Worm (Caenorhabditis elegans) whole organism, L4 larva: Measurements from ENCODE around the gene K10D6.4.

Experiments
- F26F4.8 ChIP-seq: fragments of 200-800 bp; sonication (Bioruptor generic); conservative IDR thresholded peaks from 2 replicates; pipeline ENCODE4 v1.3.6; 2022; ENCODE audit warnings: missing genetic modification characterization, missing compliant biosample characterization
- F37D6.2 ChIP-seq: sonication (generic microtip); optimal IDR thresholded peaks from 2 replicates; lab custom pipeline; 2016; ENCODE audit warnings: mild to moderate bottlenecking, missing genetic modification characterization, missing compliant biosample characterization
- F44E2.7 ChIP-seq: fragments of 200-800 bp; sonication (Bioruptor generic); IDR thresholded peaks from 2 replicates; pipeline ENCODE4 v2.1.2; 2022; ENCODE audit warnings: missing genetic modification characterization, missing compliant biosample characterization
- T26A8.4 ChIP-seq: fragments of 200-800 bp; sonication (Bioruptor generic); IDR thresholded peaks from 2 replicates; pipeline ENCODE4 v1.3.6; 2022; ENCODE audit warnings: missing genetic modification characterization, missing compliant biosample characterization
- Y105C5A.15 ChIP-seq: fragments of 200-800 bp; sonication (Bioruptor generic); IDR thresholded peaks from 2 replicates; pipeline ENCODE4 v1.3.6; 2022; ENCODE audit warnings: missing genetic modification characterization, missing compliant biosample characterization
- Y48G9A.11 ChIP-seq: fragments of 200-800 bp; sonication (Bioruptor generic); IDR thresholded peaks from 2 replicates; pipeline ENCODE4 v1.3.6; 2022; ENCODE audit warnings: missing genetic modification reagents, missing genetic modification characterization, missing compliant biosample characterization
- ZK337.2 ChIP-seq: fragments of 200-800 bp; sonication (Bioruptor generic); IDR thresholded peaks from 2 replicates; pipeline ENCODE4 v1.3.6; 2022; ENCODE audit warnings: missing genetic modification reagents, missing genetic modification characterization, missing compliant biosample characterization
- ZK546.5 ChIP-seq, 2 experiments: sonication (generic microtip); optimal IDR thresholded peaks; 2 replicates each; lab custom pipeline; 2017; ENCODE audit warnings: missing biosample characterization in 2 of 2, missing genetic modification characterization in 2 of 2
- aly-2 ChIP-seq: sonication (generic microtip); optimal IDR thresholded peaks from 2 replicates; lab custom pipeline; 2018; ENCODE audit warnings: missing biosample characterization, missing genetic modification characterization
- ama-1 ChIP-seq: fragments of 150-350 bp; optimal IDR thresholded peaks from 2 replicates; lab custom pipeline; 2014; ENCODE audit warnings: inconsistent platforms, mixed read lengths
- attf-4 ChIP-seq: sonication (generic microtip); optimal IDR thresholded peaks from 3 replicates; lab custom pipeline; 2017; ENCODE audit warnings: missing biosample characterization, missing genetic modification characterization
- ceh-28 ChIP-seq: fragments of 150-350 bp; optimal IDR thresholded peaks from 2 replicates; lab custom pipeline; 2014; ENCODE audit warnings: missing biosample characterization, missing genetic modification reagents, missing genetic modification characterization
- ceh-32 ChIP-seq: sonication (generic microtip); optimal IDR thresholded peaks from 2 replicates; lab custom pipeline; 2016; ENCODE audit warnings: mild to moderate bottlenecking, missing genetic modification characterization, missing compliant biosample characterization; ENCODE audit not compliant: poor library complexity
- ceh-44 ChIP-seq: fragments of 200-800 bp; sonication (Bioruptor generic); IDR thresholded peaks from 2 replicates; pipeline ENCODE4 v1.3.6; 2022; ENCODE audit warnings: missing genetic modification reagents, missing genetic modification characterization, missing compliant biosample characterization
- ceh-62 ChIP-seq: sonication (generic microtip); optimal IDR thresholded peaks from 2 replicates; lab custom pipeline; 2017; ENCODE audit warnings: missing biosample characterization, missing genetic modification characterization
- ceh-82 ChIP-seq: sonication (generic microtip); optimal IDR thresholded peaks from 2 replicates; lab custom pipeline; 2017; ENCODE audit warnings: missing biosample characterization, missing genetic modification characterization
- cey-2 ChIP-seq: sonication (generic microtip); optimal IDR thresholded peaks from 3 replicates; lab custom pipeline; 2017; ENCODE audit warnings: missing genetic modification characterization, mild to moderate bottlenecking, missing compliant biosample characterization, antibody characterized with exemption, borderline replicate concordance; ENCODE audit not compliant: insufficient read depth
- dmd-6 ChIP-seq: fragments of 200-800 bp; sonication (Bioruptor generic); IDR thresholded peaks from 2 replicates; pipeline ENCODE4 v1.3.6; 2022; ENCODE audit warnings: missing genetic modification reagents, missing genetic modification characterization, missing compliant biosample characterization
- dmd-9 ChIP-seq: fragments of 200-800 bp; sonication (Bioruptor generic); IDR thresholded peaks from 2 replicates; pipeline ENCODE4 v1.3.6; 2022; ENCODE audit warnings: missing genetic modification reagents, missing genetic modification characterization, missing compliant biosample characterization
- egl-27 ChIP-seq: sonication (generic microtip); optimal IDR thresholded peaks from 3 replicates; lab custom pipeline; 2017; ENCODE audit warnings: missing biosample characterization, missing genetic modification reagents, missing genetic modification characterization
- fos-1 ChIP-seq: fragments of 150-350 bp; optimal IDR thresholded peaks from 2 replicates; lab custom pipeline; 2014; ENCODE audit warnings: missing biosample characterization, missing genetic modification characterization
- hif-1 ChIP-seq, 2 experiments: sonication (generic microtip); optimal IDR thresholded peaks; 2 replicates each; lab custom pipeline; 2016 to 2017; ENCODE audit warnings: missing compliant biosample characterization in 2 of 2, missing genetic modification characterization in 2 of 2, missing genetic modification reagents in 2 of 2, missing genotype in 2 of 2, mild to moderate bottlenecking in 1 of 2
- hlh-30 ChIP-seq: sonication (generic microtip); optimal IDR thresholded peaks from 2 replicates; lab custom pipeline; 2017; ENCODE audit warnings: antibody characterized with exemption, mild to moderate bottlenecking, missing genetic modification characterization, missing compliant biosample characterization; ENCODE audit not compliant: insufficient read depth
- hmg-1.1 ChIP-seq: fragments of 200-800 bp; sonication (Bioruptor generic); IDR thresholded peaks from 2 replicates; pipeline ENCODE4 v1.3.6; 2022; ENCODE audit warnings: missing genetic modification reagents, missing genetic modification characterization, missing compliant biosample characterization
- jun-1 ChIP-seq: fragments of 150-350 bp; optimal IDR thresholded peaks from 2 replicates; lab custom pipeline; 2014; ENCODE audit warnings: missing biosample characterization, missing genetic modification reagents, missing genetic modification characterization
- lim-7 ChIP-seq: fragments of 200-800 bp; sonication (Bioruptor generic); IDR thresholded peaks from 2 replicates; pipeline ENCODE4 v1.3.6; 2022; ENCODE audit warnings: missing genetic modification characterization, missing compliant biosample characterization
- lin-13 ChIP-seq: fragments of 150-350 bp; optimal IDR thresholded peaks from 2 replicates; lab custom pipeline; 2014; ENCODE audit warnings: missing biosample characterization, missing genetic modification reagents, missing genetic modification characterization
- lin-29 ChIP-seq: fragments of 200-800 bp; sonication (Bioruptor generic); IDR thresholded peaks from 2 replicates; pipeline ENCODE4 v1.3.6; 2022; ENCODE audit warnings: missing genetic modification reagents, missing genetic modification characterization, missing compliant biosample characterization
- lin-38 ChIP-seq: fragments of 200-800 bp; sonication (Bioruptor generic); IDR thresholded peaks from 2 replicates; pipeline ENCODE4 v1.3.6; 2022; ENCODE audit warnings: missing genetic modification reagents, missing genetic modification characterization, missing compliant biosample characterization
- lsy-2 ChIP-seq, 2 experiments: fragments of 150-350 bp in 1 of 2; sonication (generic microtip) in 1 of 2; optimal IDR thresholded peaks; 2 replicates each; lab custom pipeline; 2014 to 2017; ENCODE audit warnings: missing biosample characterization in 2 of 2, missing genetic modification characterization in 2 of 2
- madf-5 ChIP-seq, 2 experiments: fragments of 200-800 bp; sonication (Bioruptor generic); IDR thresholded peaks; 2 replicates each; pipeline ENCODE4 v1.3.6; 2022; ENCODE audit warnings: missing compliant biosample characterization in 2 of 2, missing genetic modification characterization in 2 of 2
- mdt-29 ChIP-seq: fragments of 200-800 bp; sonication (Bioruptor generic); IDR thresholded peaks from 2 replicates; pipeline ENCODE4 v1.3.6; 2022; ENCODE audit warnings: missing genetic modification reagents, missing genetic modification characterization, missing compliant biosample characterization
- mep-1 ChIP-seq: fragments of 150-350 bp; sonication (generic microtip); optimal IDR thresholded peaks from 3 replicates; lab custom pipeline; 2014; ENCODE audit warnings: missing biosample characterization, missing genetic modification characterization
- mes-2 ChIP-seq: sonication (generic microtip); optimal IDR thresholded peaks from 2 replicates; lab custom pipeline; 2016; ENCODE audit warnings: missing genotype, mild to moderate bottlenecking, missing genetic modification characterization, missing compliant biosample characterization; ENCODE audit not compliant: poor library complexity, severe bottlenecking
- nhr-10 ChIP-seq: fragments of 150-350 bp; optimal IDR thresholded peaks from 2 replicates; lab custom pipeline; 2014; ENCODE audit warnings: missing biosample characterization, missing genetic modification characterization
- nhr-11 ChIP-seq: fragments of 150-350 bp; optimal IDR thresholded peaks from 2 replicates; lab custom pipeline; 2014; ENCODE audit warnings: missing biosample characterization, missing genetic modification characterization
- nhr-25 ChIP-seq: sonication (generic microtip); optimal IDR thresholded peaks from 2 replicates; lab custom pipeline; 2017; ENCODE audit warnings: missing genetic modification characterization, mild to moderate bottlenecking, missing compliant biosample characterization, antibody characterized with exemption, moderate library complexity, borderline replicate concordance; ENCODE audit not compliant: insufficient read depth
- nhr-28 ChIP-seq: fragments of 150-350 bp; optimal IDR thresholded peaks from 2 replicates; lab custom pipeline; 2014; ENCODE audit warnings: missing biosample characterization, missing genetic modification characterization
- nhr-41 ChIP-seq: fragments of 200-800 bp; sonication (Bioruptor generic); IDR thresholded peaks from 2 replicates; pipeline ENCODE4 v1.3.6; 2022; ENCODE audit warnings: missing genetic modification reagents, missing genetic modification characterization, missing compliant biosample characterization
- nhr-48 ChIP-seq: sonication (generic microtip); optimal IDR thresholded peaks from 2 replicates; lab custom pipeline; 2016; ENCODE audit warnings: mild to moderate bottlenecking, missing genetic modification characterization, missing compliant biosample characterization
- nhr-77 ChIP-seq: fragments of 150-350 bp; optimal IDR thresholded peaks from 2 replicates; lab custom pipeline; 2014; ENCODE audit warnings: missing biosample characterization, missing genetic modification characterization
- pha-4 ChIP-seq, 2 experiments: fragments of 150-350 bp in 1 of 2; fragments of 200-800 bp in 1 of 2; sonication (Bioruptor generic) in 1 of 2; IDR thresholded peaks in 1 of 2; optimal IDR thresholded peaks in 1 of 2; 2 replicates each; pipeline versions ENCODE4 v1.3.6 to Lab custom; 2014 to 2022; ENCODE audit warnings: missing genetic modification characterization in 2 of 2, missing genetic modification reagents in 2 of 2, missing biosample characterization in 1 of 2, missing compliant biosample characterization in 1 of 2
- sdz-12 ChIP-seq: fragments of 200-800 bp; sonication (Bioruptor generic); optimal IDR thresholded peaks from 2 replicates; lab custom pipeline; 2018; ENCODE audit warnings: mild to moderate bottlenecking, missing genetic modification characterization, missing compliant biosample characterization
- skn-1 ChIP-seq: fragments of 150-350 bp; optimal IDR thresholded peaks from 2 replicates; lab custom pipeline; 2014; ENCODE audit warnings: missing biosample characterization, missing genetic modification characterization
- snpc-4 ChIP-seq: fragments of 150-350 bp; optimal IDR thresholded peaks from 2 replicates; lab custom pipeline; 2014; ENCODE audit warnings: missing biosample characterization, missing genetic modification characterization
- spr-1 ChIP-seq: sonication (generic microtip); optimal IDR thresholded peaks from 2 replicates; lab custom pipeline; 2016; ENCODE audit warnings: mild to moderate bottlenecking, missing genetic modification characterization, missing compliant biosample characterization
- unc-62 ChIP-seq, 3 experiments: fragments of 150-350 bp in 1 of 3; sonication (generic microtip); optimal IDR thresholded peaks in 2 of 3; peaks in 1 of 3; 1 replicate in 1 of 3; 2 replicates in 2 of 3; lab custom pipeline; 2014 to 2017; ENCODE audit warnings: missing biosample characterization in 3 of 3, missing genetic modification characterization in 3 of 3, missing genetic modification reagents in 3 of 3, missing genotype in 1 of 3
- zip-11 ChIP-seq: fragments of 200-800 bp; sonication (Bioruptor generic); IDR thresholded peaks from 2 replicates; pipeline ENCODE4 v1.3.6; 2022; ENCODE audit warnings: missing genetic modification characterization, missing compliant biosample characterization
- zip-2 ChIP-seq: fragments of 150-350 bp; optimal IDR thresholded peaks from 2 replicates; lab custom pipeline; 2014; ENCODE audit warnings: missing biosample characterization, missing genetic modification characterization
- ztf-11 ChIP-seq: fragments of 150-350 bp; optimal IDR thresholded peaks from 2 replicates; lab custom pipeline; 2014; ENCODE audit warnings: missing biosample characterization, missing genetic modification characterization

Gene K10D6.4

ce11 chrV:11228653-11229173 lies 27.0 kb downstream of the K10D6.4 start, which contains the start of gene pqn-70 (continued):
- TF ChIP-seq egl-27 (no peak), F37D6.2 (peak; percentile 49), hmg-1.1 (GFP tag; lab: Robert Waterston, UW) (peak; percentile 86), unc-62 (GFP tag; optimal IDR thresholded peaks at IDR 0.05 in 1 of 2; lab: Kevin White, UChicago) (peak in 1 of 2 experiments; percentile 2), unc-62 (tag; optimal IDR thresholded peaks at IDR 0.05; lab: Kevin White, UChicago) (no peak), dmd-9 (GFP tag; lab: Robert Waterston, UW) (no peak), nhr-25 (tag; lab: Kevin White, UChicago) (peak; percentile 54), dmd-6 (GFP tag; lab: Robert Waterston, UW) (peak; percentile 76), nhr-77 (tag; lab: Kevin White, UChicago) (peak; percentile 59), ama-1 (lab: Kevin White, UChicago) (peak; percentile 74), attf-4 (tag; lab: Kevin White, UChicago) (no peak), ceh-32 (no peak), fos-1 (tag; lab: Kevin White, UChicago) (no peak), hif-1 (tag; optimal IDR thresholded peaks at IDR 0.05; lab: Kevin White, UChicago) (peak in 1 of 2 experiments; percentile 81), nhr-28 (tag; lab: Kevin White, UChicago) (peak; percentile 83), pha-4 (GFP tag; IDR thresholded peaks at IDR 0.05; lab: Robert Waterston, UW) (peak; percentile 44; the same call in 1 of the 2 replicates), pha-4 (tag; optimal IDR thresholded peaks at IDR 0.05; lab: Kevin White, UChicago) (no peak), nhr-11 (tag; lab: Kevin White, UChicago) (peak; percentile 77), aly-2 (tag; lab: Kevin White, UChicago) (no peak), lin-38 (GFP tag; lab: Robert Waterston, UW) (no peak; the same call in 1 of the 2 replicates), ceh-82 (no peak), zip-11 (GFP tag; lab: Robert Waterston, UW) (no peak), nhr-10 (tag; lab: Kevin White, UChicago) (no peak), Y48G9A.11 (GFP tag; lab: Robert Waterston, UW) (no peak), ceh-28 (peak; percentile 76), lim-7 (GFP tag; lab: Robert Waterston, UW) (no peak), F26F4.8 (GFP tag; lab: Robert Waterston, UW) (no peak), sdz-12 (GFP tag; lab: Kevin White, UChicago) (no peak), hlh-30 (tag; lab: Kevin White, UChicago) (peak; percentile 98), nhr-48 (peak; percentile 60), mdt-29 (GFP tag; lab: Robert Waterston, UW) (no peak), lin-13 (GFP tag; lab: Kevin White, UChicago) (peak; percentile 75), lin-29 (GFP tag; lab: Robert Waterston, UW) (no peak), nhr-41 (GFP tag; lab: Robert Waterston, UW) (no peak), skn-1 (tag; lab: Kevin White, UChicago) (no peak), Y105C5A.15 (GFP tag; lab: Robert Waterston, UW) (no peak), cey-2 (tag; lab: Kevin White, UChicago) (no peak), T26A8.4 (GFP tag; lab: Robert Waterston, UW) (peak; percentile 71; the same call in 1 of the 2 replicates), ceh-62 (tag; lab: Kevin White, UChicago) (no peak), jun-1 (tag; lab: Kevin White, UChicago) (peak; percentile 11), ZK546.5 (tag; optimal IDR thresholded peaks at IDR 0.05; lab: Kevin White, UChicago) (no peak), ZK337.2 (no peak), snpc-4 (tag; lab: Kevin White, UChicago) (no peak), mes-2 (tag; lab: Kevin White, UChicago) (peak; percentile 87), madf-5 (GFP tag; IDR thresholded peaks at IDR 0.05; lab: Robert Waterston, UW) (no peak), mep-1 (tag; lab: Kevin White, UChicago) (peak; percentile 92), lsy-2 (tag; optimal IDR thresholded peaks at IDR 0.05; lab: Kevin White, UChicago) (peak; percentile 71 to 91), F44E2.7 (GFP tag; lab: Robert Waterston, UW) (no peak), zip-2 (tag; lab: Kevin White, UChicago) (peak; percentile 36), spr-1 (tag; lab: Kevin White, UChicago) (peak; percentile 59), ztf-11 (no peak), ceh-44 (GFP tag; lab: Robert Waterston, UW) (peak; percentile 65; the same call in 1 of the 2 replicates)
